Worm (Caenorhabditis elegans) whole organism, late embryonic: ENCODE data around the gene cyp-13A4.
A peak's percentile ranks its signal among the peaks of the same experiment; 100 is the strongest.

Experiments used
- ahr-1 ChIP-seq: sonication (generic microtip); optimal IDR thresholded peaks from 2 replicates; lab custom pipeline; 2016; ENCODE audit warnings: missing genetic modification characterization, missing compliant biosample characterization
- ama-1 ChIP-seq: fragments of 150-350 bp; optimal IDR thresholded peaks from 2 replicates; lab custom pipeline; 2014
- ceh-18 ChIP-seq: sonication (generic microtip); optimal IDR thresholded peaks from 2 replicates; lab custom pipeline; 2016; ENCODE audit warnings: missing genetic modification characterization, missing compliant biosample characterization
- ceh-2 ChIP-seq: sonication (generic microtip); optimal IDR thresholded peaks from 2 replicates; lab custom pipeline; 2016; ENCODE audit warnings: missing genotype, missing genetic modification characterization, missing compliant biosample characterization
- ceh-22 ChIP-seq: sonication (generic microtip); optimal IDR thresholded peaks from 2 replicates; lab custom pipeline; 2017; ENCODE audit warnings: missing biosample characterization, missing genetic modification characterization
- ceh-31 ChIP-seq: sonication (generic microtip); optimal IDR thresholded peaks from 2 replicates; lab custom pipeline; 2016; ENCODE audit warnings: missing genetic modification characterization, missing compliant biosample characterization
- ceh-34 ChIP-seq: sonication (generic microtip); optimal IDR thresholded peaks from 2 replicates; lab custom pipeline; 2016; ENCODE audit warnings: mild to moderate bottlenecking, missing genetic modification characterization, missing compliant biosample characterization
- ceh-45 ChIP-seq: fragments of 200-800 bp; sonication (Bioruptor generic); IDR thresholded peaks from 2 replicates; pipeline ENCODE4 v1.3.6; 2022; ENCODE audit warnings: missing genetic modification reagents, missing genetic modification characterization, missing compliant biosample characterization
- ceh-6 ChIP-seq: fragments of 200-800 bp; sonication (Bioruptor generic); optimal IDR thresholded peaks from 2 replicates; lab custom pipeline; 2018; ENCODE audit warnings: mild to moderate bottlenecking, missing genetic modification characterization, missing compliant biosample characterization
- ceh-9 ChIP-seq: sonication (generic microtip); optimal IDR thresholded peaks from 2 replicates; lab custom pipeline; 2016; ENCODE audit warnings: mild to moderate bottlenecking, missing genetic modification characterization, inconsistent platforms, missing compliant biosample characterization
- che-1 ChIP-seq: sonication (generic microtip); optimal IDR thresholded peaks from 2 replicates; lab custom pipeline; 2016; ENCODE audit warnings: mild to moderate bottlenecking, missing genetic modification characterization, missing compliant biosample characterization
- dmd-4 ChIP-seq: sonication (generic microtip); optimal IDR thresholded peaks from 2 replicates; lab custom pipeline; 2016; ENCODE audit warnings: borderline replicate concordance, missing genetic modification characterization, missing compliant biosample characterization
- elt-2 ChIP-seq: sonication (generic microtip); optimal IDR thresholded peaks from 2 replicates; lab custom pipeline; 2016; ENCODE audit warnings: missing genetic modification reagents, missing genetic modification characterization, missing compliant biosample characterization
- elt-4 ChIP-seq: sonication (generic microtip); optimal IDR thresholded peaks from 2 replicates; lab custom pipeline; 2016; ENCODE audit warnings: missing genetic modification characterization, missing compliant biosample characterization
- eyg-1 ChIP-seq: sonication (generic microtip); optimal IDR thresholded peaks from 2 replicates; lab custom pipeline; 2016; ENCODE audit warnings: missing genotype, missing genetic modification characterization, missing compliant biosample characterization
- fkh-10 ChIP-seq: fragments of 150-350 bp; optimal IDR thresholded peaks from 2 replicates; lab custom pipeline; 2014; ENCODE audit warnings: missing biosample characterization, missing genetic modification reagents, missing genetic modification characterization
- gmeb-2 ChIP-seq: sonication (generic microtip); optimal IDR thresholded peaks from 2 replicates; lab custom pipeline; 2016; ENCODE audit warnings: missing genetic modification characterization, inconsistent platforms, missing compliant biosample characterization
- hlh-15 ChIP-seq: sonication (generic microtip); optimal IDR thresholded peaks from 2 replicates; lab custom pipeline; 2016; ENCODE audit warnings: missing genetic modification characterization, missing compliant biosample characterization
- hlh-6 ChIP-seq: sonication (generic microtip); optimal IDR thresholded peaks from 2 replicates; lab custom pipeline; 2016; ENCODE audit warnings: missing genotype, missing genetic modification characterization, missing compliant biosample characterization
- hlh-8 ChIP-seq: sonication (generic microtip); optimal IDR thresholded peaks from 2 replicates; lab custom pipeline; 2016; ENCODE audit warnings: missing genotype, missing genetic modification characterization, missing compliant biosample characterization
- lim-6 ChIP-seq: sonication (generic microtip); optimal IDR thresholded peaks from 2 replicates; lab custom pipeline; 2016; ENCODE audit warnings: missing genetic modification characterization, missing compliant biosample characterization
- lin-11 ChIP-seq: fragments of 200-800 bp; sonication (Bioruptor generic); optimal IDR thresholded peaks from 2 replicates; lab custom pipeline; 2018; ENCODE audit warnings: mild to moderate bottlenecking, missing genetic modification characterization, missing compliant biosample characterization
- nfya-1 ChIP-seq: sonication (generic microtip); optimal IDR thresholded peaks from 2 replicates; lab custom pipeline; 2017; ENCODE audit warnings: missing genetic modification characterization, mild to moderate bottlenecking, missing compliant biosample characterization, antibody characterized with exemption, moderate library complexity
- nhr-11 ChIP-seq: fragments of 150-350 bp; optimal IDR thresholded peaks from 2 replicates; lab custom pipeline; 2014; ENCODE audit warnings: missing biosample characterization, missing genetic modification characterization
- nhr-232 ChIP-seq: sonication (generic microtip); optimal IDR thresholded peaks from 2 replicates; lab custom pipeline; 2016; ENCODE audit warnings: missing genetic modification characterization, missing compliant biosample characterization
- npax-4 ChIP-seq: sonication (generic microtip); optimal IDR thresholded peaks from 2 replicates; lab custom pipeline; 2016; ENCODE audit warnings: missing genetic modification characterization, missing compliant biosample characterization
- pag-3 ChIP-seq: sonication (generic microtip); optimal IDR thresholded peaks from 2 replicates; lab custom pipeline; 2016; ENCODE audit warnings: missing compliant biosample characterization, missing genetic modification characterization, borderline replicate concordance
- pax-1 ChIP-seq: fragments of 150-350 bp; optimal IDR thresholded peaks from 2 replicates; lab custom pipeline; 2014; ENCODE audit warnings: missing biosample characterization, missing genetic modification characterization
- pqm-1 ChIP-seq: sonication (generic microtip); optimal IDR thresholded peaks from 2 replicates; lab custom pipeline; 2016; ENCODE audit warnings: missing genetic modification characterization, missing compliant biosample characterization
- pros-1 ChIP-seq: fragments of 150-350 bp; optimal IDR thresholded peaks from 2 replicates; lab custom pipeline; 2014; ENCODE audit warnings: missing biosample characterization, missing genetic modification reagents, missing genetic modification characterization
- rnt-1 ChIP-seq: sonication (generic microtip); optimal IDR thresholded peaks from 2 replicates; lab custom pipeline; 2016; ENCODE audit warnings: missing genetic modification characterization, missing compliant biosample characterization
- syd-9 ChIP-seq: sonication (generic microtip); optimal IDR thresholded peaks from 2 replicates; lab custom pipeline; 2016; ENCODE audit warnings: mild to moderate bottlenecking, missing genetic modification characterization, moderate library complexity, missing compliant biosample characterization
- unc-3 ChIP-seq, 2 experiments: fragments of 200-800 bp in 1 of 2; sonication (Bioruptor generic) in 1 of 2; sonication (generic microtip) in 1 of 2; conservative IDR thresholded peaks in 1 of 2; optimal IDR thresholded peaks in 1 of 2; 2 replicates each; pipeline versions ENCODE4 v1.3.6 to Lab custom; 2016 to 2022; ENCODE audit warnings: missing compliant biosample characterization in 2 of 2, missing genetic modification characterization in 2 of 2, missing genetic modification reagents in 1 of 2
- unc-42 ChIP-seq: sonication (generic microtip); optimal IDR thresholded peaks from 2 replicates; lab custom pipeline; 2016; ENCODE audit warnings: missing genotype, missing genetic modification characterization, missing compliant biosample characterization
- unc-55 ChIP-seq: sonication (generic microtip); optimal IDR thresholded peaks from 2 replicates; lab custom pipeline; 2017; ENCODE audit warnings: missing biosample characterization, missing genetic modification reagents, missing genetic modification characterization
- unc-86 ChIP-seq: sonication (generic microtip); optimal IDR thresholded peaks from 2 replicates; lab custom pipeline; 2016; ENCODE audit warnings: missing genetic modification characterization, missing compliant biosample characterization
- zip-5 ChIP-seq: sonication (generic microtip); optimal IDR thresholded peaks from 2 replicates; lab custom pipeline; 2016; ENCODE audit warnings: missing genetic modification characterization, missing compliant biosample characterization
- ztf-16 ChIP-seq: sonication (generic microtip); optimal IDR thresholded peaks from 2 replicates; lab custom pipeline; 2017; ENCODE audit warnings: missing genetic modification characterization, missing compliant biosample characterization

cyp-13A4 gene

ce11 chrII:9764696-9765095 is 32.8 kb downstream of the cyp-13A4 start:
- no peak for TF ChIP-seq pqm-1 (tag; lab: Kevin White, UChicago)
- peak; percentile 62 for TF ChIP-seq unc-55

- no peak for TF ChIP-seq pqm-1 (tag; lab: Kevin White, UChicago)
- no peak for TF ChIP-seq ceh-6 (GFP tag; lab: Kevin White, UChicago)
- TF ChIP-seq che-1 (tag; lab: Kevin White, UChicago): no peak
- no peak for TF ChIP-seq unc-3 (GFP tag; conservative IDR thresholded peaks at IDR 0.05; lab: Robert Waterston, UW)
- TF ChIP-seq unc-3 (tag; optimal IDR thresholded peaks at IDR 0.05; lab: Kevin White, UChicago): no peak
- no peak for TF ChIP-seq gmeb-2
- TF ChIP-seq eyg-1 (tag; lab: Kevin White, UChicago): no peak
- TF ChIP-seq npax-4 (tag; lab: Kevin White, UChicago): no peak
- no peak for TF ChIP-seq rnt-1 (tag; lab: Kevin White, UChicago)
- no peak for TF ChIP-seq dmd-4
- no peak for TF ChIP-seq ceh-45 (GFP tag; lab: Robert Waterston, UW)
- no peak for TF ChIP-seq fkh-10 (GFP tag; lab: Kevin White, UChicago)
- no peak for TF ChIP-seq nhr-232 (tag; lab: Kevin White, UChicago)
- TF ChIP-seq syd-9: no peak
- no peak for TF ChIP-seq hlh-15 (tag; lab: Kevin White, UChicago)
- TF ChIP-seq unc-86: no peak
- no peak for TF ChIP-seq lim-6 (tag; lab: Kevin White, UChicago)
- TF ChIP-seq ceh-34 (tag; lab: Kevin White, UChicago): no peak
Observed at ce11 chrII:9759382-9759781, 38.2 kb downstream of the cyp-13A4 start.

- TF ChIP-seq ceh-45 (GFP tag; lab: Robert Waterston, UW) (no peak), ceh-18 (tag; lab: Kevin White, UChicago) (peak; percentile 77), fkh-10 (GFP tag; lab: Kevin White, UChicago) (no peak), rnt-1 (tag; lab: Kevin White, UChicago) (peak; percentile 23), nhr-11 (peak; percentile 87), elt-2 (tag; lab: Kevin White, UChicago) (no peak)
Observed at ce11 chrII:9757651-9758282, 39.8 kb downstream of the cyp-13A4 start, which contains the start of gene shk-1. shk-1 (plus strand) TSS chrII:9758232.

ce11 chrII:9755425-9755824 is 42.1 kb downstream of the cyp-13A4 start:
- TF ChIP-seq pros-1 (tag; lab: Kevin White, UChicago): no peak
- TF ChIP-seq npax-4 (tag; lab: Kevin White, UChicago): no peak
- TF ChIP-seq hlh-8 (tag; lab: Kevin White, UChicago): no peak
- no peak for TF ChIP-seq ceh-9
- no peak for TF ChIP-seq ceh-2
- TF ChIP-seq pax-1 (tag; lab: Kevin White, UChicago): no peak
- TF ChIP-seq ama-1 (lab: Kevin White, UChicago): no peak
- no peak for TF ChIP-seq dmd-4

ce11 chrII:9753730-9754129 is 43.8 kb downstream of the cyp-13A4 start, which contains the start of gene ZK1321.1:
ZK1321.1 (plus strand) TSS chrII:9754030.
- TF ChIP-seq elt-4 (tag; lab: Kevin White, UChicago) (no peak), unc-42 (tag; lab: Kevin White, UChicago) (no peak), ceh-34 (tag; lab: Kevin White, UChicago) (no peak), ceh-22 (tag; lab: Kevin White, UChicago) (no peak), nfya-1 (tag; lab: Kevin White, UChicago) (no peak), zip-5 (no peak), ceh-2 (no peak), unc-55 (no peak), ahr-1 (tag; lab: Kevin White, UChicago) (no peak), eyg-1 (tag; lab: Kevin White, UChicago) (no peak), dmd-4 (no peak), lin-11 (tag; lab: Kevin White, UChicago) (no peak), pag-3 (no peak), nhr-232 (tag; lab: Kevin White, UChicago) (no peak), hlh-6 (no peak), ceh-31 (no peak), ztf-16 (no peak), ceh-9 (no peak), unc-3 (GFP tag; conservative IDR thresholded peaks at IDR 0.05; lab: Robert Waterston, UW) (no peak), unc-3 (tag; optimal IDR thresholded peaks at IDR 0.05; lab: Kevin White, UChicago) (no peak), elt-2 (tag; lab: Kevin White, UChicago) (no peak)
